Fruit fly (Drosophila melanogaster): ENCODE results near the gene CG1354.

DNA sequence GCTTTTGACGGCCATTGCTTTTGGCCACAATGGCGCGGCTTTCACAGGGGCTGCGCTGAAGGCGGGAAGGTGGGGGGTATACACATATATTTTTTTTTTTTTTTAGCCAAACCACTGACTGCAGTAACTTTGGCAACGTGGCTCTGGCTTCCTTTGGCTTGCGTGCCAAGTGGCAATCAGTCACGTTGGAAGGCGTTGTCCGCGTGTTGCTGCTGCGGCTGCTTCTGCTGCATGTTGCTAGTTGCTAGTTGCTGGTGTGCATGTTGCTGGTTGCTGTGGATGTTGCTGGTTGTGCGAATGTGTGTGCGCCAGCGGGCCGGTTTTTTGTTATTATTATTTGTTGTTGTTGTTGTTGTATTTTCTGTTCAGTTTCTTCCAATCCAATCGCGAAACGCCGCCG is 7.5 kb upstream of the CG1354 start:
- TF ChIP-seq spab (GFP tag; optimal IDR thresholded peaks at IDR 0.05): no peak
- no peak for TF ChIP-seq CG8119 (GFP tag; IDR thresholded peaks at IDR 0.05)
- no peak for TF ChIP-seq pdm3 (GFP tag; optimal IDR thresholded peaks at IDR 0.05)
- TF ChIP-seq CG11902 (GFP tag; optimal IDR thresholded peaks at IDR 0.05): no peak
- no peak for TF ChIP-seq CG6854 (GFP tag; optimal IDR thresholded peaks at IDR 0.05)
- no peak for TF ChIP-seq CG8319 (GFP tag; optimal IDR thresholded peaks at IDR 0.05)
- no peak for TF ChIP-seq Hr4 (GFP tag; optimal IDR thresholded peaks at IDR 0.05)
- TF ChIP-seq Met (GFP tag; optimal IDR thresholded peaks at IDR 0.05): no peak
- no peak for TF ChIP-seq Eip78C (GFP tag)

Data from whole organism, prepupa.